Worm (Caenorhabditis elegans): ENCODE data around the gene rnr-2.

- TF ChIP-seq ztf-29 (GFP tag; IDR thresholded peaks at IDR 0.05) (no peak), tab-1 (GFP tag; IDR thresholded peaks at IDR 0.05) (no peak), ref-1 (GFP tag; conservative IDR thresholded peaks at IDR 0.05) (no peak), med-1 (GFP tag; optimal IDR thresholded peaks at IDR 0.05; ENCODE audit: insufficient read depth) (no peak), flt-1 (GFP tag; IDR thresholded peaks at IDR 0.05) (no peak), cog-1 (tag; optimal IDR thresholded peaks at IDR 0.05) (no peak)
These were observed 26.6 kb downstream of the rnr-2 start for ce11 chrIII:4068120-4068519.
